Worm (Caenorhabditis elegans) whole organism, mixed stage, embryonic: ENCODE data around the gene sri-73.

Experiments
- bed-3 ChIP-seq: fragments of 200-800 bp; sonication (Bioruptor generic); optimal IDR thresholded peaks from 3 replicates; lab custom pipeline; 2018; ENCODE audit warnings: mild to moderate bottlenecking, missing genetic modification characterization, moderate library complexity, missing compliant biosample characterization
- ceh-39 ChIP-seq: fragments of 150-350 bp; optimal IDR thresholded peaks from 2 replicates; lab custom pipeline; 2014; ENCODE audit warnings: missing biosample characterization, missing genetic modification characterization
- ceh-43 ChIP-seq: fragments of 200-800 bp; sonication (Bioruptor generic); optimal IDR thresholded peaks from 2 replicates; lab custom pipeline; 2018; ENCODE audit warnings: mild to moderate bottlenecking, missing genetic modification characterization, moderate library complexity, missing compliant biosample characterization
- ceh-83 ChIP-seq: fragments of 200-800 bp; sonication (Bioruptor generic); optimal IDR thresholded peaks from 2 replicates; lab custom pipeline; 2018; ENCODE audit warnings: mild to moderate bottlenecking, missing genetic modification characterization, missing compliant biosample characterization
- ces-1 ChIP-seq: fragments of 150-350 bp; optimal IDR thresholded peaks from 2 replicates; lab custom pipeline; 2014; ENCODE audit warnings: missing biosample characterization, missing genetic modification reagents, missing genetic modification characterization
- cnd-1 ChIP-seq: fragments of 200-800 bp; sonication (Bioruptor generic); optimal IDR thresholded peaks from 2 replicates; lab custom pipeline; 2018; ENCODE audit warnings: mild to moderate bottlenecking, missing genetic modification characterization, missing compliant biosample characterization
- elt-1 ChIP-seq: sonication (generic microtip); optimal IDR thresholded peaks from 2 replicates; lab custom pipeline; 2017; ENCODE audit warnings: missing genetic modification characterization, mild to moderate bottlenecking, missing compliant biosample characterization, antibody characterized with exemption, moderate library complexity, borderline replicate concordance; ENCODE audit not compliant: insufficient read depth
- elt-3 ChIP-seq: fragments of 150-350 bp; optimal IDR thresholded peaks from 2 replicates; lab custom pipeline; 2014; ENCODE audit warnings: missing biosample characterization, missing genetic modification characterization
- flh-1 ChIP-seq: fragments of 200-800 bp; sonication (Bioruptor generic); optimal IDR thresholded peaks from 2 replicates; lab custom pipeline; 2018; ENCODE audit warnings: mild to moderate bottlenecking, missing genetic modification characterization, moderate library complexity, missing compliant biosample characterization
- ham-2 ChIP-seq: fragments of 200-800 bp; sonication (Bioruptor generic); optimal IDR thresholded peaks from 2 replicates; lab custom pipeline; 2018; ENCODE audit warnings: mild to moderate bottlenecking, missing genetic modification characterization, missing compliant biosample characterization
- hlh-1 ChIP-seq: fragments of 150-350 bp; optimal IDR thresholded peaks from 2 replicates; lab custom pipeline; 2014; ENCODE audit warnings: missing biosample characterization, missing genetic modification reagents, missing genetic modification characterization
- lin-13 ChIP-seq: fragments of 150-350 bp; optimal IDR thresholded peaks from 2 replicates; lab custom pipeline; 2014; ENCODE audit warnings: missing biosample characterization, missing genetic modification characterization
- lin-32 ChIP-seq: fragments of 200-800 bp; sonication (Bioruptor generic); optimal IDR thresholded peaks from 2 replicates; lab custom pipeline; 2018; ENCODE audit warnings: mild to moderate bottlenecking, missing genetic modification characterization, missing compliant biosample characterization
- lsy-2 ChIP-seq: fragments of 150-350 bp; optimal IDR thresholded peaks from 2 replicates; lab custom pipeline; 2014; ENCODE audit warnings: missing biosample characterization, missing genetic modification characterization
- mep-1 ChIP-seq: fragments of 150-350 bp; optimal IDR thresholded peaks from 2 replicates; lab custom pipeline; 2017; ENCODE audit warnings: missing biosample characterization, missing genetic modification reagents, missing genetic modification characterization, inconsistent platforms
- mls-2 ChIP-seq: sonication (generic microtip); optimal IDR thresholded peaks from 2 replicates; lab custom pipeline; 2016; ENCODE audit warnings: mild to moderate bottlenecking, missing genetic modification characterization, moderate library complexity, missing compliant biosample characterization
- nhr-12 ChIP-seq: fragments of 150-350 bp; optimal IDR thresholded peaks from 2 replicates; lab custom pipeline; 2014; ENCODE audit warnings: missing biosample characterization, missing genetic modification characterization
- nhr-2 ChIP-seq: fragments of 150-350 bp; optimal IDR thresholded peaks from 2 replicates; lab custom pipeline; 2014; ENCODE audit warnings: missing biosample characterization, missing genetic modification characterization
- nhr-237 ChIP-seq: fragments of 150-350 bp; optimal IDR thresholded peaks from 2 replicates; lab custom pipeline; 2014; ENCODE audit warnings: missing biosample characterization, missing genetic modification characterization
- nhr-28 ChIP-seq: fragments of 150-350 bp; optimal IDR thresholded peaks from 2 replicates; lab custom pipeline; 2014; ENCODE audit warnings: missing biosample characterization, missing genetic modification characterization
- nhr-76 ChIP-seq: sonication (generic microtip); optimal IDR thresholded peaks from 2 replicates; lab custom pipeline; 2017; ENCODE audit warnings: missing biosample characterization, missing genetic modification characterization
- sem-2 ChIP-seq: fragments of 200-800 bp; sonication (Bioruptor generic); optimal IDR thresholded peaks from 2 replicates; lab custom pipeline; 2018; ENCODE audit warnings: mild to moderate bottlenecking, missing genetic modification characterization, missing compliant biosample characterization
- unc-120 ChIP-seq: sonication (generic microtip); optimal IDR thresholded peaks from 2 replicates; lab custom pipeline; 2017; ENCODE audit warnings: missing genetic modification characterization, missing compliant biosample characterization; ENCODE audit not compliant: poor library complexity, severe bottlenecking
- unc-39 ChIP-seq: fragments of 150-350 bp; optimal IDR thresholded peaks from 2 replicates; lab custom pipeline; 2014; ENCODE audit warnings: missing biosample characterization, missing genetic modification characterization
- unc-62 ChIP-seq: fragments of 150-350 bp; optimal IDR thresholded peaks from 2 replicates; lab custom pipeline; 2014; ENCODE audit warnings: missing biosample characterization, missing genetic modification reagents, missing genetic modification characterization
- zip-8 ChIP-seq: fragments of 150-350 bp; optimal IDR thresholded peaks from 2 replicates; lab custom pipeline; 2014; ENCODE audit warnings: missing biosample characterization, missing genetic modification characterization
- ztf-11 ChIP-seq: fragments of 150-350 bp; optimal IDR thresholded peaks from 2 replicates; lab custom pipeline; 2014; ENCODE audit warnings: missing biosample characterization, missing genetic modification characterization

sri-73 gene

ce11 chrV:565984-566383, at the start of gene sri-73:
Gene sri-73 (minus strand): TSS chrV:566084.
- TF ChIP-seq nhr-28 (tag; lab: Kevin White, UChicago) (no peak), unc-120 (tag; lab: Kevin White, UChicago) (no peak), ztf-11 (tag; lab: Kevin White, UChicago) (no peak), bed-3 (GFP tag; lab: Kevin White, UChicago) (no peak), zip-8 (no peak), mls-2 (tag; lab: Kevin White, UChicago) (no peak), ceh-43 (no peak)
- TF ChIP-seq, all 35 proteins: peak for 0

- no peak for TF ChIP-seq nhr-76
- no peak for TF ChIP-seq ham-2 (GFP tag; lab: Kevin White, UChicago)
- TF ChIP-seq unc-120 (tag; lab: Kevin White, UChicago) = no peak
- TF ChIP-seq mep-1 (tag; lab: Kevin White, UChicago) = no peak
- no peak for TF ChIP-seq flh-1 (GFP tag; lab: Kevin White, UChicago)
- no peak for TF ChIP-seq nhr-12
- TF ChIP-seq nhr-28 (tag; lab: Kevin White, UChicago) = no peak
Measured at ce11 chrV:615275-615674, 49.4 kb upstream of the sri-73 start, which contains the start of gene F48G7.13. Gene F48G7.13 (plus strand): TSS chrV:615575.

- TF ChIP-seq unc-120 (tag; lab: Kevin White, UChicago) = no peak
- no peak for TF ChIP-seq lin-32 (GFP tag; lab: Kevin White, UChicago)
- TF ChIP-seq, all 35 proteins: peak for 0
Measured at ce11 chrV:610217-610616, 44.3 kb upstream of the sri-73 start, which contains the start of gene nhr-90. Gene nhr-90 (plus strand): TSS chrV:610512.

- TF ChIP-seq unc-62 (GFP tag; lab: Kevin White, UChicago) (no peak), elt-1 (tag; lab: Kevin White, UChicago) (no peak), unc-39 (tag; lab: Kevin White, UChicago) (no peak), hlh-1 (tag; lab: Kevin White, UChicago) (no peak), ceh-39 (tag; lab: Kevin White, UChicago) (no peak), sem-2 (no peak), lsy-2 (tag; lab: Kevin White, UChicago) (no peak), mls-2 (tag; lab: Kevin White, UChicago) (no peak), zip-8 (no peak), lin-32 (GFP tag; lab: Kevin White, UChicago) (no peak), flh-1 (GFP tag; lab: Kevin White, UChicago) (no peak), ztf-11 (tag; lab: Kevin White, UChicago) (no peak), nhr-28 (tag; lab: Kevin White, UChicago) (no peak), ces-1 (GFP tag; lab: Kevin White, UChicago) (no peak), ham-2 (GFP tag; lab: Kevin White, UChicago) (no peak), mep-1 (tag; lab: Kevin White, UChicago) (no peak), nhr-2 (tag; lab: Kevin White, UChicago) (no peak)
Measured at ce11 chrV:609671-610070, 43.8 kb upstream of the sri-73 start, which contains the start of gene srlf-36. Gene srlf-36 (minus strand): TSS chrV:609771.

ce11 chrV:608844-609243, 43.0 kb upstream of the sri-73 start, which contains the start of gene srw-109:
Gene srw-109 (minus strand): TSS chrV:608944.
- TF ChIP-seq nhr-237 (tag; lab: Kevin White, UChicago) = no peak
- no peak for TF ChIP-seq mls-2 (tag; lab: Kevin White, UChicago)
- no peak for TF ChIP-seq nhr-12
- no peak for TF ChIP-seq unc-39 (tag; lab: Kevin White, UChicago)
- TF ChIP-seq nhr-76 = no peak
- no peak for TF ChIP-seq ceh-83 (GFP tag; lab: Kevin White, UChicago)
- TF ChIP-seq elt-3 (tag; lab: Kevin White, UChicago) = no peak
- no peak for TF ChIP-seq mep-1 (tag; lab: Kevin White, UChicago)

- TF ChIP-seq lin-13 (tag; lab: Kevin White, UChicago) = no peak
- TF ChIP-seq cnd-1 (tag; lab: Kevin White, UChicago) = no peak
- TF ChIP-seq ces-1 (GFP tag; lab: Kevin White, UChicago) = no peak
- TF ChIP-seq elt-1 (tag; lab: Kevin White, UChicago) = no peak
- TF ChIP-seq, all 35 proteins: peak for 0
Measured at ce11 chrV:604105-604504, 38.2 kb upstream of the sri-73 start, which contains the start of gene srlf-37. Gene srlf-37 (minus strand): TSS chrV:604205.
